Fruit fly (Drosophila melanogaster) whole organism, prepupa: ENCODE results near the gene Rev1.

Experiments
- CG6854 ChIP-seq: fragments of 200-800 bp; sonication (Bioruptor generic); optimal IDR thresholded peaks from 2 replicates; lab custom pipeline; 2017; ENCODE audit warnings: missing biosample characterization, mild to moderate bottlenecking, missing genetic modification characterization
- dac ChIP-seq: fragments of 200-800 bp; sonication (Bioruptor generic); optimal IDR thresholded peaks from 2 replicates; lab custom pipeline; 2017; ENCODE audit warnings: missing biosample characterization, mild to moderate bottlenecking, missing genetic modification characterization

DNA sequence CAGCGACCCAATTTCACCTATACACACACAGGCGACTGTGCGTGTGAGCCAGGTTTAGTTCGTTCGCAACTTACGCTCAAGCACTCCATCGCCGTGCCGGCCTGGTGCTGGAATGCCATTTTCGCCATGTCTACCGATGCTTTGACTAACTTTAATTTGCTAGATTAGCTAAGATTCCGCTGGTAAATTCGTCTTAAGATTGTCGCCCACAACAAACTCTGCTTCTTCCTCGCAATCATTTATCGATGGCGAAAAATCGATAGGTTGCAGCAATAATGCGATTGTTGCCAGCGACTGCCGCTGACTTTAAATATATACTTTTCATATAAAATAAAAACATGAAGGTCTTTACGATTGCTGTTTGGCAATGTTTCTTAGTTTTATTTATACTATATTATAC lies 1.5 kb upstream of the Rev1 start, which contains the start of gene CG3402:
- TF ChIP-seq CG6854 (GFP tag; lab: Kevin White, UChicago), result no peak
- TF ChIP-seq dac (GFP tag; lab: Kevin White, UChicago), result no peak
